Worm (Caenorhabditis elegans): ENCODE measurements around the gene ace-1.
A peak's percentile ranks its signal among the peaks of the same experiment; 100 is the strongest.

ace-1 gene

ce11 chrX:16377903-16378302 is 10.8 kb downstream of the ace-1 start (continued):
- TF ChIP-seq mdl-1 (tag; optimal IDR thresholded peaks at IDR 0.05) (peak in 1 of 2 experiments; percentile 18), lin-13 (GFP tag; optimal IDR thresholded peaks at IDR 0.05) (peak; percentile 17), gmeb-1 (tag; optimal IDR thresholded peaks at IDR 0.05) (peak; percentile 60), unc-55 (GFP tag; optimal IDR thresholded peaks at IDR 0.05) (peak; percentile 24), R02D3.7 (tag; optimal IDR thresholded peaks at IDR 0.05) (no peak), elt-1 (tag; optimal IDR thresholded peaks at IDR 0.05) (no peak), ceh-82 (tag; optimal IDR thresholded peaks at IDR 0.05) (no peak), Y55F3AM.14 (GFP tag; optimal IDR thresholded peaks at IDR 0.05) (peak; percentile 18), nhr-6 (tag; optimal IDR thresholded peaks at IDR 0.05) (peak; percentile 25)

ce11 chrX:16381115-16381514 is 14.0 kb downstream of the ace-1 start:
- no peak for TF ChIP-seq egl-27 (tag; optimal IDR thresholded peaks at IDR 0.05)
- no peak for TF ChIP-seq mdl-1 (tag; optimal IDR thresholded peaks at IDR 0.05)
- no peak for TF ChIP-seq sma-3 (GFP tag; optimal IDR thresholded peaks at IDR 0.05)
- no peak for TF ChIP-seq nhr-21 (tag; optimal IDR thresholded peaks at IDR 0.05)
- no peak for TF ChIP-seq elt-3 (tag; optimal IDR thresholded peaks at IDR 0.05)
- TF ChIP-seq mbf-1 (tag; optimal IDR thresholded peaks at IDR 0.05), result no peak
- TF ChIP-seq dmd-4 (tag; optimal IDR thresholded peaks at IDR 0.05), result no peak
- no peak for TF ChIP-seq nhr-25 (tag; optimal IDR thresholded peaks at IDR 0.05)
- TF ChIP-seq nhr-23 (tag; optimal IDR thresholded peaks at IDR 0.05), result no peak
- no peak for TF ChIP-seq ZK546.5 (tag; optimal IDR thresholded peaks at IDR 0.05)
- no peak for TF ChIP-seq lsy-2 (tag; optimal IDR thresholded peaks at IDR 0.05)
- TF ChIP-seq mab-5 (tag; optimal IDR thresholded peaks at IDR 0.05), result no peak
- no peak for TF ChIP-seq ama-1 (optimal IDR thresholded peaks at IDR 0.05)
- no peak for TF ChIP-seq R02D3.7 (tag; optimal IDR thresholded peaks at IDR 0.05)
- no peak for TF ChIP-seq nhr-129 (tag; optimal IDR thresholded peaks at IDR 0.05)
- no peak for TF ChIP-seq nhr-12 (tag; optimal IDR thresholded peaks at IDR 0.05)
- TF ChIP-seq alr-1 (tag; optimal IDR thresholded peaks at IDR 0.05), result no peak

- TF ChIP-seq blmp-1 (tag; optimal IDR thresholded peaks at IDR 0.05; ENCODE audit: insufficient read depth) (no peak), dmd-4 (tag; optimal IDR thresholded peaks at IDR 0.05) (no peak), nhr-6 (tag; optimal IDR thresholded peaks at IDR 0.05) (no peak), gmeb-1 (tag; optimal IDR thresholded peaks at IDR 0.05) (no peak), unc-55 (GFP tag; optimal IDR thresholded peaks at IDR 0.05) (no peak), R02D3.7 (tag; optimal IDR thresholded peaks at IDR 0.05) (no peak), snpc-4 (tag; optimal IDR thresholded peaks at IDR 0.05) (no peak), sem-4 (tag; optimal IDR thresholded peaks at IDR 0.05) (no peak)
Measured at ce11 chrX:16381908-16382307, 14.8 kb downstream of the ace-1 start.

- TF ChIP-seq nhr-21 (tag; optimal IDR thresholded peaks at IDR 0.05) (no peak), skn-1 (tag; optimal IDR thresholded peaks at IDR 0.05) (no peak), crh-2 (tag; optimal IDR thresholded peaks at IDR 0.05) (no peak), nhr-10 (tag; optimal IDR thresholded peaks at IDR 0.05) (no peak), lin-11 (tag; optimal IDR thresholded peaks at IDR 0.05) (no peak), nhr-6 (tag; optimal IDR thresholded peaks at IDR 0.05) (no peak), nhr-23 (tag; optimal IDR thresholded peaks at IDR 0.05) (no peak), peb-1 (tag; optimal IDR thresholded peaks at IDR 0.05) (no peak), sma-9 (GFP tag; optimal IDR thresholded peaks at IDR 0.05) (no peak), sma-9 (tag; optimal IDR thresholded peaks at IDR 0.05) (no peak), sma-3 (GFP tag; optimal IDR thresholded peaks at IDR 0.05) (no peak), blmp-1 (tag; optimal IDR thresholded peaks at IDR 0.05; ENCODE audit: insufficient read depth) (no peak), zag-1 (tag; optimal IDR thresholded peaks at IDR 0.05) (no peak), ztf-11 (tag; optimal IDR thresholded peaks at IDR 0.05) (no peak), unc-39 (tag; optimal IDR thresholded peaks at IDR 0.05) (no peak), nhr-25 (tag; optimal IDR thresholded peaks at IDR 0.05) (no peak)
Measured at ce11 chrX:16383084-16383483, 16.0 kb downstream of the ace-1 start.

ce11 chrX:16384010-16384409 is 16.9 kb downstream of the ace-1 start:
- no peak for TF ChIP-seq sem-4 (tag; optimal IDR thresholded peaks at IDR 0.05)
- no peak for TF ChIP-seq skn-1 (tag; optimal IDR thresholded peaks at IDR 0.05)
- TF ChIP-seq nhr-25 (tag; optimal IDR thresholded peaks at IDR 0.05), result no peak
- TF ChIP-seq elt-1 (tag; optimal IDR thresholded peaks at IDR 0.05), result no peak
- no peak for TF ChIP-seq crh-2 (tag; optimal IDR thresholded peaks at IDR 0.05)
- TF ChIP-seq C34F6.9 (tag; optimal IDR thresholded peaks at IDR 0.05), result no peak
- no peak for TF ChIP-seq sma-3 (GFP tag; optimal IDR thresholded peaks at IDR 0.05)
- no peak for TF ChIP-seq lin-39 (tag; optimal IDR thresholded peaks at IDR 0.05)
- TF ChIP-seq fos-1 (tag; optimal IDR thresholded peaks at IDR 0.05), result no peak
- no peak for TF ChIP-seq ztf-4 (tag; optimal IDR thresholded peaks at IDR 0.05)
- no peak for TF ChIP-seq alr-1 (tag; optimal IDR thresholded peaks at IDR 0.05)
- no peak for TF ChIP-seq snpc-4 (tag; optimal IDR thresholded peaks at IDR 0.05)
- no peak for TF ChIP-seq ztf-11 (tag; optimal IDR thresholded peaks at IDR 0.05)
- TF ChIP-seq nhr-12 (tag; optimal IDR thresholded peaks at IDR 0.05), result no peak
- TF ChIP-seq nhr-237 (tag; optimal IDR thresholded peaks at IDR 0.05), result no peak
- TF ChIP-seq ZK546.5 (tag; optimal IDR thresholded peaks at IDR 0.05), result no peak
- TF ChIP-seq nhr-129 (tag; optimal IDR thresholded peaks at IDR 0.05), result no peak
- no peak for TF ChIP-seq ceh-82 (tag; optimal IDR thresholded peaks at IDR 0.05)
- no peak for TF ChIP-seq ama-1 (optimal IDR thresholded peaks at IDR 0.05)
- no peak for TF ChIP-seq nhr-10 (tag; optimal IDR thresholded peaks at IDR 0.05)
